Fruit fly (Drosophila melanogaster) whole organism, prepupa: ENCODE data around the gene CG46525.
A peak's percentile ranks its signal among the peaks of the same experiment; 100 is the strongest.

Experiments
- Blimp-1 ChIP-seq: fragments of 200-800 bp; sonication (Bioruptor generic); optimal IDR thresholded peaks from 3 replicates; lab custom pipeline; 2017; ENCODE audit warnings: missing biosample characterization, missing genetic modification characterization, mild to moderate bottlenecking, moderate library complexity, missing genetic modification reagents
- CG11762 ChIP-seq: fragments of 200-800 bp; sonication (Bioruptor generic); optimal IDR thresholded peaks from 3 replicates; lab custom pipeline; 2016; ENCODE audit warnings: missing biosample characterization, missing genetic modification characterization; ENCODE audit not compliant: insufficient read depth
- CG15336 ChIP-seq: fragments of 200-800 bp; sonication (Bioruptor generic); IDR thresholded peaks from 2 replicates; pipeline ENCODE4 v1.3.6; 2022; ENCODE audit warnings: missing biosample characterization, missing genetic modification characterization
- CG1621 ChIP-seq: fragments of 200-800 bp; sonication (Bioruptor generic); optimal IDR thresholded peaks from 3 replicates; lab custom pipeline; 2018; ENCODE audit warnings: missing biosample characterization, mild to moderate bottlenecking, missing genetic modification characterization
- CG16779 ChIP-seq: fragments of 200-800 bp; sonication (Bioruptor generic); optimal IDR thresholded peaks from 3 replicates; lab custom pipeline; 2017; ENCODE audit warnings: missing biosample characterization, mild to moderate bottlenecking, missing genetic modification characterization
- CG31627 ChIP-seq: fragments of 200-800 bp; sonication (Bioruptor generic); optimal IDR thresholded peaks from 3 replicates; lab custom pipeline; 2016; ENCODE audit warnings: missing biosample characterization, missing genetic modification characterization
- CG32006 ChIP-seq: fragments of 200-800 bp; sonication (Bioruptor generic); optimal IDR thresholded peaks from 3 replicates; lab custom pipeline; 2017; ENCODE audit warnings: missing biosample characterization, mild to moderate bottlenecking, missing genetic modification characterization
- CG4318 ChIP-seq: fragments of 200-800 bp; sonication (Bioruptor generic); optimal IDR thresholded peaks from 3 replicates; lab custom pipeline; 2017; ENCODE audit warnings: missing biosample characterization, mild to moderate bottlenecking, missing genetic modification characterization
- CG6163 ChIP-seq: fragments of 200-800 bp; sonication (Bioruptor generic); IDR thresholded peaks from 3 replicates; pipeline ENCODE4 v1.3.6; 2022; ENCODE audit warnings: missing biosample characterization, missing genetic modification characterization
- CG6276 ChIP-seq: fragments of 200-800 bp; sonication (Bioruptor generic); optimal IDR thresholded peaks from 2 replicates; lab custom pipeline; 2017; ENCODE audit warnings: missing biosample characterization, mild to moderate bottlenecking, missing genetic modification characterization
- CG6792 ChIP-seq: fragments of 200-800 bp; sonication (Bioruptor generic); optimal IDR thresholded peaks from 3 replicates; lab custom pipeline; 2016; ENCODE audit warnings: missing biosample characterization, missing genetic modification characterization
- CG6808 ChIP-seq: fragments of 200-800 bp; sonication (Bioruptor generic); optimal IDR thresholded peaks from 3 replicates; lab custom pipeline; 2017; ENCODE audit warnings: missing biosample characterization, missing genetic modification characterization, mild to moderate bottlenecking, moderate library complexity, missing genetic modification reagents
- CG6854 ChIP-seq: fragments of 200-800 bp; sonication (Bioruptor generic); optimal IDR thresholded peaks from 2 replicates; lab custom pipeline; 2017; ENCODE audit warnings: missing biosample characterization, mild to moderate bottlenecking, missing genetic modification characterization
- CG8119 ChIP-seq: fragments of 200-800 bp; sonication (Bioruptor generic); IDR thresholded peaks from 3 replicates; pipeline ENCODE4 v1.3.6; 2022; ENCODE audit warnings: missing biosample characterization, missing genetic modification characterization
- CG8632 ChIP-seq: fragments of 200-800 bp; sonication (Bioruptor generic); optimal IDR thresholded peaks from 3 replicates; lab custom pipeline; 2016; ENCODE audit warnings: missing biosample characterization, missing genetic modification characterization
- Eip75B ChIP-seq: fragments of 200-800 bp; sonication (Bioruptor generic); optimal IDR thresholded peaks from 3 replicates; lab custom pipeline; 2016; ENCODE audit warnings: missing biosample characterization, missing genetic modification characterization
- Eip78C ChIP-seq: fragments of 200-800 bp; sonication (Bioruptor generic); peaks from one replicate; lab custom pipeline; 2016; ENCODE audit warnings: missing biosample characterization, missing genetic modification characterization
- Eip93F ChIP-seq: fragments of 200-800 bp; sonication (Bioruptor generic); optimal IDR thresholded peaks from 2 replicates; lab custom pipeline; 2016; ENCODE audit warnings: missing biosample characterization, mild to moderate bottlenecking, missing genetic modification characterization
- Ets96B ChIP-seq: fragments of 200-800 bp; optimal IDR thresholded peaks from 2 replicates; lab custom pipeline; 2019; ENCODE audit warnings: missing biosample characterization, mild to moderate bottlenecking, missing genetic modification characterization, moderate library complexity
- Gug ChIP-seq: fragments of 200-800 bp; sonication (Bioruptor generic); IDR thresholded peaks from 2 replicates; pipeline ENCODE4 v1.3.6; 2022; ENCODE audit warnings: missing biosample characterization, missing genetic modification characterization
- Hr39 ChIP-seq: fragments of 200-800 bp; sonication (Bioruptor generic); optimal IDR thresholded peaks from 2 replicates; lab custom pipeline; 2016; ENCODE audit warnings: missing biosample characterization, missing genetic modification characterization
- Hr4 ChIP-seq: fragments of 200-800 bp; sonication (Bioruptor generic); optimal IDR thresholded peaks from 3 replicates; lab custom pipeline; 2016; ENCODE audit warnings: missing biosample characterization, missing genetic modification characterization
- OdsH ChIP-seq: fragments of 200-800 bp; sonication (Bioruptor generic); optimal IDR thresholded peaks from 3 replicates; lab custom pipeline; 2016; ENCODE audit warnings: missing biosample characterization, missing genetic modification characterization
- Smox ChIP-seq: fragments of 200-800 bp; sonication (Bioruptor generic); optimal IDR thresholded peaks from 3 replicates; lab custom pipeline; 2016; ENCODE audit warnings: missing biosample characterization, missing genetic modification characterization
- Sox14 ChIP-seq: fragments of 200-800 bp; sonication (Bioruptor generic); optimal IDR thresholded peaks from 3 replicates; lab custom pipeline; 2016; ENCODE audit warnings: missing biosample characterization, missing genetic modification characterization
- achi ChIP-seq: fragments of 200-800 bp; sonication (Bioruptor generic); optimal IDR thresholded peaks from 3 replicates; lab custom pipeline; 2016; ENCODE audit warnings: missing biosample characterization, missing genetic modification characterization
- acj6 ChIP-seq: fragments of 200-800 bp; sonication (Bioruptor generic); optimal IDR thresholded peaks from 3 replicates; lab custom pipeline; 2016; ENCODE audit warnings: missing biosample characterization, missing genetic modification characterization
- cyc ChIP-seq: fragments of 200-800 bp; sonication (Bioruptor generic); optimal IDR thresholded peaks from 3 replicates; lab custom pipeline; 2016; ENCODE audit warnings: missing biosample characterization, missing genetic modification characterization
- dac ChIP-seq: fragments of 200-800 bp; sonication (Bioruptor generic); optimal IDR thresholded peaks from 2 replicates; lab custom pipeline; 2017; ENCODE audit warnings: missing biosample characterization, mild to moderate bottlenecking, missing genetic modification characterization
- lz ChIP-seq: fragments of 200-800 bp; sonication (Bioruptor generic); optimal IDR thresholded peaks from 3 replicates; lab custom pipeline; 2016; ENCODE audit warnings: missing biosample characterization, missing genetic modification characterization
- net ChIP-seq: fragments of 200-800 bp; sonication (Bioruptor generic); optimal IDR thresholded peaks from 3 replicates; lab custom pipeline; 2016; ENCODE audit warnings: missing biosample characterization, missing genetic modification characterization
- pdm3 ChIP-seq: fragments of 200-800 bp; sonication (Bioruptor generic); optimal IDR thresholded peaks from 3 replicates; lab custom pipeline; 2016; ENCODE audit warnings: missing biosample characterization, missing genetic modification characterization
- spab ChIP-seq: fragments of 200-800 bp; sonication (Bioruptor generic); optimal IDR thresholded peaks from 2 replicates; lab custom pipeline; 2017; ENCODE audit warnings: missing biosample characterization, mild to moderate bottlenecking, missing genetic modification characterization, missing genetic modification reagents
- ss ChIP-seq, 2 experiments: fragments of 200-800 bp; sonication (Bioruptor generic); optimal IDR thresholded peaks; 2 replicates in 1 of 2; 3 replicates in 1 of 2; lab custom pipeline; 2017 to 2018; ENCODE audit warnings: mild to moderate bottlenecking in 2 of 2, missing biosample characterization in 2 of 2, missing genetic modification characterization in 2 of 2, moderate library complexity in 1 of 2
- svp ChIP-seq: fragments of 200-800 bp; sonication (Bioruptor generic); peaks from one replicate; lab custom pipeline; 2016; ENCODE audit warnings: missing biosample characterization, missing genetic modification characterization
- topi ChIP-seq: fragments of 200-800 bp; sonication (Bioruptor generic); optimal IDR thresholded peaks from 3 replicates; lab custom pipeline; 2016; ENCODE audit warnings: missing biosample characterization, missing genetic modification characterization
- vri ChIP-seq: fragments of 200-800 bp; sonication (Bioruptor generic); optimal IDR thresholded peaks from 3 replicates; lab custom pipeline; 2016; ENCODE audit warnings: missing biosample characterization, mild to moderate bottlenecking, missing genetic modification characterization

CG46525 gene

dm6 chr3L:17506005-17506760 lies 31.2 kb downstream of the CG46525 start (continued):
- TF ChIP-seq Smox (GFP tag; lab: Kevin White, UChicago) (peak; percentile 61), CG16779 (tag; lab: Kevin White, UChicago) (no peak), net (GFP tag; lab: Kevin White, UChicago) (peak; percentile 46), CG6163 (GFP tag; lab: Robert Waterston, UW) (no peak), CG31627 (peak; percentile 32), Sox14 (GFP tag; lab: Kevin White, UChicago) (peak; percentile 39), OdsH (GFP tag; lab: Kevin White, UChicago) (peak; percentile 48), spab (peak; percentile 24)

dm6 chr3L:17506830-17507229 lies 31.8 kb downstream of the CG46525 start:
- TF ChIP-seq Eip78C, result peak; percentile 68
- TF ChIP-seq Gug, result 0 out of 2 replicates have a peak, but pooled peaks have one; percentile 15
- TF ChIP-seq lz, result peak; percentile 16
- peak; percentile 58 for TF ChIP-seq CG32006 (GFP tag; lab: Kevin White, UChicago)
- TF ChIP-seq ss (GFP tag; optimal IDR thresholded peaks at IDR 0.05; lab: Kevin White, UChicago), result no peak
- peak; percentile 50 for TF ChIP-seq svp (GFP tag; lab: Kevin White, UChicago)
- TF ChIP-seq pdm3 (GFP tag; lab: Kevin White, UChicago), result peak; percentile 13
- TF ChIP-seq Eip75B, result no peak
- 0 out of 3 replicates have a peak, but pooled peaks have one; percentile 13 for TF ChIP-seq CG6163 (GFP tag; lab: Robert Waterston, UW)
- no peak for TF ChIP-seq CG8632 (GFP tag; lab: Kevin White, UChicago)
- TF ChIP-seq acj6 (GFP tag; lab: Kevin White, UChicago), result peak; percentile 3
- TF ChIP-seq vri (GFP tag; lab: Kevin White, UChicago), result peak; percentile 31
- TF ChIP-seq Hr4, result peak; percentile 27
- no peak for TF ChIP-seq CG6792 (GFP tag; lab: Kevin White, UChicago)
- peak; percentile 24 for TF ChIP-seq Hr39 (GFP tag; lab: Kevin White, UChicago)
- no peak for TF ChIP-seq CG6276
- no peak for TF ChIP-seq Eip93F (GFP tag; lab: Kevin White, UChicago)
- no peak for TF ChIP-seq CG6808 (GFP tag; lab: Kevin White, UChicago)
- TF ChIP-seq topi (GFP tag; lab: Kevin White, UChicago), result peak; percentile 4
- TF ChIP-seq Ets96B, result peak; percentile 11
- peak; percentile 3 for TF ChIP-seq CG11762 (GFP tag; lab: Kevin White, UChicago)
- TF ChIP-seq dac, result no peak
- TF ChIP-seq net (GFP tag; lab: Kevin White, UChicago), result no peak
- TF ChIP-seq CG8119, result 0 out of 3 replicates have a peak, but pooled peaks have one; percentile 23
- no peak for TF ChIP-seq Blimp-1 (GFP tag; lab: Kevin White, UChicago)
- peak; percentile 22 for TF ChIP-seq Smox (GFP tag; lab: Kevin White, UChicago)
- no peak for TF ChIP-seq cyc (GFP tag; lab: Kevin White, UChicago)
- TF ChIP-seq Sox14 (GFP tag; lab: Kevin White, UChicago), result peak; percentile 2
- peak; percentile 11 for TF ChIP-seq CG31627
- no peak for TF ChIP-seq CG4318 (GFP tag; lab: Kevin White, UChicago)
- no peak for TF ChIP-seq achi
- TF ChIP-seq CG1621 (tag; lab: Kevin White, UChicago), result no peak

dm6 chr3L:17513492-17513891 lies 38.5 kb downstream of the CG46525 start:
- TF ChIP-seq CG15336 (GFP tag; lab: Robert Waterston, UW) (no peak), CG6854 (peak; percentile 23)
